Fruit fly (Drosophila melanogaster) whole organism, prepupa: Measurements from ENCODE around the gene CG9395.

Source experiments
- CG10631 ChIP-seq: fragments of 200-800 bp; sonication (Bioruptor generic); optimal IDR thresholded peaks from 2 replicates; lab custom pipeline; 2016; ENCODE audit warnings: missing biosample characterization, missing genetic modification characterization
- CG11294 ChIP-seq: fragments of 200-800 bp; sonication (Bioruptor generic); IDR thresholded peaks from 2 replicates; pipeline ENCODE4 v1.3.6; 2022; ENCODE audit warnings: missing biosample characterization, missing genetic modification characterization
- CG1621 ChIP-seq: fragments of 200-800 bp; sonication (Bioruptor generic); optimal IDR thresholded peaks from 3 replicates; lab custom pipeline; 2018; ENCODE audit warnings: missing biosample characterization, mild to moderate bottlenecking, missing genetic modification characterization
- CG16779 ChIP-seq: fragments of 200-800 bp; sonication (Bioruptor generic); optimal IDR thresholded peaks from 3 replicates; lab custom pipeline; 2017; ENCODE audit warnings: missing biosample characterization, mild to moderate bottlenecking, missing genetic modification characterization
- Eip75B ChIP-seq: fragments of 200-800 bp; sonication (Bioruptor generic); optimal IDR thresholded peaks from 3 replicates; lab custom pipeline; 2016; ENCODE audit warnings: missing biosample characterization, missing genetic modification characterization
- Ets21C ChIP-seq: fragments of 200-800 bp; sonication (Bioruptor generic); optimal IDR thresholded peaks from 3 replicates; lab custom pipeline; 2016; ENCODE audit warnings: missing biosample characterization, missing genetic modification characterization
- Gug ChIP-seq: fragments of 200-800 bp; sonication (Bioruptor generic); IDR thresholded peaks from 2 replicates; pipeline ENCODE4 v1.3.6; 2022; ENCODE audit warnings: missing biosample characterization, missing genetic modification characterization
- Hr38 ChIP-seq: sonication (Bioruptor generic); optimal IDR thresholded peaks from 2 replicates; lab custom pipeline; 2016; ENCODE audit warnings: missing biosample characterization, missing genetic modification characterization
- OdsH ChIP-seq: fragments of 200-800 bp; sonication (Bioruptor generic); optimal IDR thresholded peaks from 3 replicates; lab custom pipeline; 2016; ENCODE audit warnings: missing biosample characterization, missing genetic modification characterization
- Smox ChIP-seq: fragments of 200-800 bp; sonication (Bioruptor generic); optimal IDR thresholded peaks from 3 replicates; lab custom pipeline; 2016; ENCODE audit warnings: missing biosample characterization, missing genetic modification characterization
- achi ChIP-seq: fragments of 200-800 bp; sonication (Bioruptor generic); optimal IDR thresholded peaks from 3 replicates; lab custom pipeline; 2016; ENCODE audit warnings: missing biosample characterization, missing genetic modification characterization
- esn ChIP-seq: fragments of 200-800 bp; sonication (Bioruptor generic); optimal IDR thresholded peaks from 2 replicates; lab custom pipeline; 2016; ENCODE audit warnings: missing biosample characterization, mild to moderate bottlenecking, missing genetic modification characterization, moderate library complexity
- fkh ChIP-seq: fragments of 200-800 bp; sonication (Bioruptor generic); optimal IDR thresholded peaks from 3 replicates; lab custom pipeline; 2017; ENCODE audit warnings: missing biosample characterization, mild to moderate bottlenecking, missing genetic modification characterization, moderate library complexity
- pdm3 ChIP-seq: fragments of 200-800 bp; sonication (Bioruptor generic); optimal IDR thresholded peaks from 3 replicates; lab custom pipeline; 2016; ENCODE audit warnings: missing biosample characterization, missing genetic modification characterization

dm6 chr2L:13325823-13326222 is 29.1 kb downstream of the CG9395 start:
- no peak for TF ChIP-seq Smox (GFP tag; lab: Kevin White, UChicago)
- TF ChIP-seq Gug (GFP tag; lab: Robert Waterston, UW) = no peak
- TF ChIP-seq Ets21C (GFP tag; lab: Kevin White, UChicago) = no peak
- TF ChIP-seq CG1621 (tag; lab: Kevin White, UChicago) = no peak
- no peak for TF ChIP-seq Eip75B (GFP tag; lab: Kevin White, UChicago)
- TF ChIP-seq CG16779 = no peak
- TF ChIP-seq OdsH (GFP tag; lab: Kevin White, UChicago) = no peak
- no peak for TF ChIP-seq CG10631
- TF ChIP-seq fkh (GFP tag; lab: Kevin White, UChicago) = no peak
- TF ChIP-seq achi (GFP tag; lab: Kevin White, UChicago) = no peak
- no peak for TF ChIP-seq Hr38 (GFP tag; lab: Kevin White, UChicago)
- no peak for TF ChIP-seq CG11294
- TF ChIP-seq esn (GFP tag; lab: Kevin White, UChicago) = no peak
- TF ChIP-seq pdm3 (GFP tag; lab: Kevin White, UChicago) = no peak
